Worm (Caenorhabditis elegans) whole organism, young adult: ENCODE results near the gene snb-1.

Experiments
- B0019.2 ChIP-seq: fragments of 200-800 bp; sonication (Bioruptor generic); conservative IDR thresholded peaks from 2 replicates; pipeline ENCODE4 v1.3.6; 2022; ENCODE audit warnings: missing genetic modification reagents, missing genetic modification characterization, missing compliant biosample characterization
- B0261.1 ChIP-seq: sonication (generic microtip); optimal IDR thresholded peaks from 2 replicates; lab custom pipeline; 2016; ENCODE audit warnings: mild to moderate bottlenecking, missing genetic modification characterization, moderate library complexity, missing compliant biosample characterization
- Y53G8AR.9 ChIP-seq: fragments of 200-800 bp; sonication (Bioruptor generic); conservative IDR thresholded peaks from 2 replicates; pipeline ENCODE4 v1.3.6; 2022; ENCODE audit warnings: missing genetic modification reagents, missing genetic modification characterization, missing compliant biosample characterization
- ceh-100 ChIP-seq: fragments of 200-800 bp; sonication (Bioruptor generic); IDR thresholded peaks from 2 replicates; pipeline ENCODE4 v1.3.6; 2022; ENCODE audit warnings: missing genetic modification reagents, missing genetic modification characterization, missing compliant biosample characterization
- hmg-20 ChIP-seq: fragments of 200-800 bp; sonication (Bioruptor generic); IDR thresholded peaks from 2 replicates; pipeline ENCODE4 v1.3.6; 2022; ENCODE audit warnings: missing genetic modification reagents, missing genetic modification characterization, missing compliant biosample characterization
- madf-10 ChIP-seq: sonication (generic microtip); optimal IDR thresholded peaks from 2 replicates; lab custom pipeline; 2016; ENCODE audit warnings: mild to moderate bottlenecking, missing genetic modification characterization, missing compliant biosample characterization
- pha-4 ChIP-seq: fragments of 150-350 bp; sonication (generic microtip); optimal IDR thresholded peaks from 2 replicates; lab custom pipeline; 2014; ENCODE audit warnings: missing biosample characterization, missing genetic modification reagents, missing genetic modification characterization
- rec-8 ChIP-seq, 2 experiments: sonication (generic microtip); optimal IDR thresholded peaks; 2 replicates each; lab custom pipeline; 2016; ENCODE audit warnings: mild to moderate bottlenecking in 2 of 2, missing genetic modification characterization in 2 of 2, missing genetic modification reagents in 2 of 2, missing genotype in 2 of 2, missing biosample characterization in 1 of 2, missing compliant biosample characterization in 1 of 2, moderate library complexity in 1 of 2
- snpc-4 ChIP-seq, 5 experiments: fragments of 150-350 bp in 1 of 5; sonication (generic microtip) in 4 of 5; optimal IDR thresholded peaks; 2 replicates each; lab custom pipeline; 2014 to 2018; ENCODE audit warnings: missing genetic modification characterization in 5 of 5, missing biosample characterization in 3 of 5, antibody characterized with exemption in 2 of 5, mild to moderate bottlenecking in 2 of 5, missing compliant biosample characterization in 2 of 5, missing genotype in 2 of 5, moderate library complexity in 2 of 5, missing genetic modification reagents in 1 of 5
- unc-130 ChIP-seq: sonication (generic microtip); optimal IDR thresholded peaks from 2 replicates; lab custom pipeline; 2016; ENCODE audit warnings: missing genetic modification reagents, missing genetic modification characterization, missing compliant biosample characterization

DNA sequence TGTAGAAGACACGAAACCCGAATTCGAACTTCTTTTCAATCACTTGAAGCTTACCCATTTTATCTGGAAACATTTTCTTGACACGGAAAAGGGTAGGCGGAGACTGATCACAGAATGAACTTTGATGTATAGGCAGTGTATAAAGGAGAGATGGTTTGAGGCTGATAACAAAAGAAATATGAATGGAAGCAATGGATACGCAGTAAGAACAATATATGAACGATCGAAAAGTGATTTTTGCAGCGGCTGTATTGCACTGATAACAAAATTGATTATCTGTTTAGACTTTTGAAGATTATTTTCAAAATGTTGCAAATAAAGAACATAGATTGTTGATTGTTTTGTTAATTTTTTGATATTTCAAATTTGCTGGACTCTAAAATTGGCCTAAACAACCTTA, 9.4 kb upstream of the snb-1 start, which contains the start of gene pmp-5:
- no peak for TF ChIP-seq rec-8 (tag; optimal IDR thresholded peaks at IDR 0.05; lab: Kevin White, UChicago)
- TF ChIP-seq B0019.2 (GFP tag; lab: Robert Waterston, UW): no peak
- TF ChIP-seq pha-4 (tag; lab: Kevin White, UChicago): no peak
- no peak for TF ChIP-seq hmg-20
- TF ChIP-seq ceh-100 (GFP tag; lab: Robert Waterston, UW): no peak
- TF ChIP-seq Y53G8AR.9 (GFP tag; lab: Robert Waterston, UW): no peak
- TF ChIP-seq madf-10 (tag; lab: Kevin White, UChicago): no peak
- TF ChIP-seq B0261.1 (tag; lab: Kevin White, UChicago): no peak
- TF ChIP-seq snpc-4 (GFP tag; optimal IDR thresholded peaks at IDR 0.05; lab: Kevin White, UChicago): no peak
- TF ChIP-seq snpc-4 (tag; optimal IDR thresholded peaks at IDR 0.05; lab: Kevin White, UChicago): no peak
- no peak for TF ChIP-seq unc-130 (GFP tag; lab: Kevin White, UChicago)
